Fruit fly (Drosophila melanogaster) whole organism, wandering third instar larva: Measurements from ENCODE around the gene mTerf5.

ENCODE experiments used
- Abd-B ChIP-seq: fragments of >200 bp; optimal IDR thresholded peaks from 2 replicates; lab custom pipeline; 2017; ENCODE audit warnings: missing biosample characterization, missing genetic modification characterization
- CG32264 ChIP-seq: fragments of 200-800 bp; sonication (Bioruptor generic); optimal IDR thresholded peaks from 2 replicates; lab custom pipeline; 2016; ENCODE audit warnings: missing biosample characterization, missing genetic modification characterization
- CG9705 ChIP-seq: fragments of 200-800 bp; sonication (Bioruptor generic); optimal IDR thresholded peaks from 2 replicates; lab custom pipeline; 2018; ENCODE audit warnings: missing biosample characterization, mild to moderate bottlenecking, missing genetic modification characterization
- CrebA ChIP-seq: fragments of 200-800 bp; sonication (Bioruptor generic); optimal IDR thresholded peaks from 2 replicates; lab custom pipeline; 2016; ENCODE audit warnings: missing biosample characterization, mild to moderate bottlenecking, missing genetic modification characterization, borderline replicate concordance
- Dfd ChIP-seq: fragments of >200 bp; optimal IDR thresholded peaks from 2 replicates; lab custom pipeline; 2017; ENCODE audit warnings: missing biosample characterization, missing genetic modification characterization
- GATAd ChIP-seq: sonication (Bioruptor generic); optimal IDR thresholded peaks from 2 replicates; lab custom pipeline; 2016; ENCODE audit warnings: missing biosample characterization, missing genetic modification characterization
- HLH106 ChIP-seq: fragments of 200-800 bp; optimal IDR thresholded peaks from 3 replicates; lab custom pipeline; 2019; ENCODE audit warnings: missing biosample characterization, mild to moderate bottlenecking, missing genetic modification characterization, moderate library complexity
- Hnf4 ChIP-seq: fragments of 200-800 bp; sonication (Bioruptor generic); optimal IDR thresholded peaks from 2 replicates; lab custom pipeline; 2016; ENCODE audit warnings: missing biosample characterization, mild to moderate bottlenecking, missing genetic modification characterization
- Hr78 ChIP-seq: fragments of >200 bp; optimal IDR thresholded peaks from 2 replicates; lab custom pipeline; 2017; ENCODE audit warnings: missing biosample characterization, missing genetic modification characterization
- Hr83 ChIP-seq: fragments of 200-300 bp; sonication (Bioruptor generic); optimal IDR thresholded peaks from 2 replicates; lab custom pipeline; 2016; ENCODE audit warnings: missing biosample characterization, mild to moderate bottlenecking, missing genetic modification characterization, moderate library complexity; ENCODE audit not compliant: poor library complexity, severe bottlenecking
- Jra ChIP-seq: sonication (Bioruptor generic); optimal IDR thresholded peaks from 2 replicates; lab custom pipeline; 2016; ENCODE audit warnings: missing biosample characterization, missing genetic modification characterization
- Mio ChIP-seq: sonication (Bioruptor generic); optimal IDR thresholded peaks from 2 replicates; lab custom pipeline; 2016; ENCODE audit warnings: missing biosample characterization, missing genetic modification characterization
- OdsH ChIP-seq: fragments of 200-800 bp; sonication (Bioruptor generic); optimal IDR thresholded peaks from 2 replicates; lab custom pipeline; 2016; ENCODE audit warnings: missing biosample characterization, mild to moderate bottlenecking, missing genetic modification characterization
- Rel ChIP-seq, 2 experiments: fragments of 200-800 bp; sonication (Bioruptor generic) in 1 of 2; optimal IDR thresholded peaks; 2 replicates in 1 of 2; 3 replicates in 1 of 2; lab custom pipeline; 2016 to 2019; ENCODE audit warnings: mild to moderate bottlenecking in 2 of 2, missing biosample characterization in 2 of 2, missing genetic modification characterization in 2 of 2, moderate library complexity in 1 of 2
- Sp1 ChIP-seq: fragments of 200-800 bp; sonication (Bioruptor generic); optimal IDR thresholded peaks from 3 replicates; lab custom pipeline; 2019; ENCODE audit warnings: missing biosample characterization, mild to moderate bottlenecking, missing genetic modification characterization, moderate library complexity
- Vsx2 ChIP-seq: fragments of 200-300, 225-300 bp; sonication (Bioruptor generic); optimal IDR thresholded peaks from 2 replicates; lab custom pipeline; 2018; ENCODE audit warnings: missing biosample characterization, missing genetic modification characterization; ENCODE audit not compliant: partially characterized antibody
- br ChIP-seq: fragments of 200-800 bp; sonication (Bioruptor generic); optimal IDR thresholded peaks from 2 replicates; lab custom pipeline; 2016; ENCODE audit warnings: missing biosample characterization, missing genetic modification characterization
- brk ChIP-seq: fragments of 200-800 bp; sonication (Bioruptor generic); optimal IDR thresholded peaks from 2 replicates; lab custom pipeline; 2016; ENCODE audit warnings: missing biosample characterization, mild to moderate bottlenecking, missing genetic modification characterization
- dl ChIP-seq, 2 experiments: fragments of 175-275, 200-275 bp in 1 of 2; fragments of 200-275 bp in 1 of 2; sonication (Bioruptor generic); optimal IDR thresholded peaks; lab custom pipeline; 2018; ENCODE audit warnings: mild to moderate bottlenecking in 2 of 2, missing biosample characterization in 2 of 2, missing genetic modification characterization in 2 of 2, moderate library complexity in 2 of 2; ENCODE audit not compliant: partially characterized antibody in 2 of 2, insufficient read depth in 1 of 2
- dmrt93B ChIP-seq: fragments of 200-800 bp; sonication (Bioruptor generic); optimal IDR thresholded peaks from 2 replicates; lab custom pipeline; 2018; ENCODE audit warnings: missing biosample characterization, mild to moderate bottlenecking, missing genetic modification characterization
- dsf ChIP-seq: sonication (Bioruptor generic); optimal IDR thresholded peaks from 2 replicates; lab custom pipeline; 2016; ENCODE audit warnings: missing biosample characterization, missing genetic modification characterization, borderline replicate concordance
- ey ChIP-seq: fragments of 200-800 bp; sonication (Bioruptor generic); optimal IDR thresholded peaks from 2 replicates; lab custom pipeline; 2016; ENCODE audit warnings: missing biosample characterization, missing genetic modification characterization
- foxo ChIP-seq, 2 experiments: fragments of 200-800 bp; sonication (Bioruptor generic); optimal IDR thresholded peaks; 2 replicates in 1 of 2; 3 replicates in 1 of 2; lab custom pipeline; 2016 to 2017; ENCODE audit warnings: missing biosample characterization in 2 of 2, missing genetic modification characterization in 2 of 2
- fru ChIP-seq: fragments of 200-800 bp; sonication (Bioruptor generic); optimal IDR thresholded peaks from 3 replicates; lab custom pipeline; 2016; ENCODE audit warnings: missing biosample characterization, mild to moderate bottlenecking, missing genetic modification characterization
- h ChIP-seq: fragments of 200-800 bp; sonication (Bioruptor generic); optimal IDR thresholded peaks from 3 replicates; lab custom pipeline; 2016; ENCODE audit warnings: missing biosample characterization, mild to moderate bottlenecking, missing genetic modification characterization
- jim ChIP-seq: fragments of 175-275, 200-325 bp; sonication (Bioruptor generic); optimal IDR thresholded peaks from 2 replicates; lab custom pipeline; 2016; ENCODE audit warnings: missing biosample characterization, mild to moderate bottlenecking, missing genetic modification characterization
- lola ChIP-seq: fragments of >200 bp; optimal IDR thresholded peaks from 2 replicates; lab custom pipeline; 2017; ENCODE audit warnings: missing biosample characterization, missing genetic modification characterization
- pan ChIP-seq: fragments of >200 bp; optimal IDR thresholded peaks from 2 replicates; lab custom pipeline; 2017
- psq ChIP-seq: fragments of 200-800 bp; sonication (Bioruptor generic); optimal IDR thresholded peaks from 3 replicates; lab custom pipeline; 2017; ENCODE audit warnings: missing biosample characterization, mild to moderate bottlenecking, missing genetic modification characterization, moderate library complexity
- rgr ChIP-seq: fragments of 200-800 bp; sonication (Bioruptor generic); optimal IDR thresholded peaks from 3 replicates; lab custom pipeline; 2016; ENCODE audit warnings: missing biosample characterization, mild to moderate bottlenecking, missing genetic modification characterization
- sv ChIP-seq: fragments of 200-800 bp; sonication (Bioruptor generic); optimal IDR thresholded peaks from 3 replicates; lab custom pipeline; 2016; ENCODE audit warnings: missing biosample characterization, missing genetic modification characterization
- tai ChIP-seq: sonication (Bioruptor generic); optimal IDR thresholded peaks from 2 replicates; lab custom pipeline; 2016; ENCODE audit warnings: missing biosample characterization, missing genetic modification characterization
- usp ChIP-seq: fragments of >200 bp; optimal IDR thresholded peaks from 2 replicates; lab custom pipeline; 2017; ENCODE audit warnings: missing biosample characterization, missing genetic modification characterization
- woc ChIP-seq: sonication (Bioruptor generic); optimal IDR thresholded peaks from 2 replicates; lab custom pipeline; 2016; ENCODE audit warnings: missing biosample characterization, mild to moderate bottlenecking, missing genetic modification characterization

mTerf5 gene

dm6 chr3R:18220211-18220749 is 3.2 kb downstream of the mTerf5 start, which contains the start of the genes CG7988 and CG7183:
Gene CG7988 (plus strand): TSS chr3R:18220526.
Gene CG7183 (minus strand): TSS chr3R:18220699.
- TF ChIP-seq ey (GFP tag; lab: Kevin White, UChicago) (peak; percentile 96), jim (peak; percentile 35), Rel (GFP tag; optimal IDR thresholded peaks at IDR 0.05; lab: Kevin White, UChicago) (no peak), Rel (tag; optimal IDR thresholded peaks at IDR 0.05; lab: Kevin White, UChicago) (peak; percentile 81), Mio (GFP tag; lab: Kevin White, UChicago) (peak; percentile 75), Vsx2 (GFP tag; lab: Kevin White, UChicago) (no peak), GATAd (GFP tag; lab: Kevin White, UChicago) (peak; percentile 88), rgr (GFP tag; lab: Kevin White, UChicago) (peak; percentile 98), Sp1 (GFP tag; lab: Kevin White, UChicago) (peak; percentile 98), OdsH (GFP tag; lab: Kevin White, UChicago) (peak; percentile 98), dl (GFP tag; optimal IDR thresholded peaks at IDR 0.05; lab: Kevin White, UChicago; ENCODE audit: insufficient read depth in 1 of 2, partially characterized antibody in 2 of 2) (no peak), psq (GFP tag; lab: Kevin White, UChicago) (peak; percentile 95), br (GFP tag; lab: Kevin White, UChicago) (peak; percentile 95), fru (peak; percentile 98), dmrt93B (GFP tag; lab: Kevin White, UChicago) (peak; percentile 92), dsf (GFP tag; lab: Kevin White, UChicago) (peak; percentile 94), brk (GFP tag; lab: Kevin White, UChicago) (no peak), Dfd (GFP tag; lab: Kevin White, UChicago) (no peak), Hr83 (GFP tag; lab: Kevin White, UChicago) (no peak), CG9705 (GFP tag; lab: Kevin White, UChicago) (peak; percentile 89), Hnf4 (GFP tag; lab: Kevin White, UChicago) (peak; percentile 97), Jra (GFP tag; lab: Kevin White, UChicago) (peak; percentile 96), h (GFP tag; lab: Kevin White, UChicago) (peak; percentile 98), foxo (GFP tag; optimal IDR thresholded peaks at IDR 0.05; lab: Kevin White, UChicago) (peak; percentile 49 to 98), CG32264 (GFP tag; lab: Kevin White, UChicago) (peak; percentile 79), pan (no peak), sv (GFP tag; lab: Kevin White, UChicago) (peak; percentile 95), Hr78 (no peak), HLH106 (peak; percentile 98), Abd-B (GFP tag; lab: Kevin White, UChicago) (no peak), tai (GFP tag; lab: Kevin White, UChicago) (no peak), woc (GFP tag; lab: Kevin White, UChicago) (peak; percentile 94)

dm6 chr3R:18215900-18216299 is 7.6 kb downstream of the mTerf5 start, which contains the start of gene CG14314:
Gene CG14314 (plus strand): TSS chr3R:18216142.
- TF ChIP-seq usp (GFP tag; lab: Kevin White, UChicago) (no peak), h (GFP tag; lab: Kevin White, UChicago) (no peak), br (GFP tag; lab: Kevin White, UChicago) (no peak), psq (GFP tag; lab: Kevin White, UChicago) (no peak), Rel (GFP tag; optimal IDR thresholded peaks at IDR 0.05; lab: Kevin White, UChicago) (no peak), Rel (tag; optimal IDR thresholded peaks at IDR 0.05; lab: Kevin White, UChicago) (no peak), dmrt93B (GFP tag; lab: Kevin White, UChicago) (no peak), brk (GFP tag; lab: Kevin White, UChicago) (no peak), Mio (GFP tag; lab: Kevin White, UChicago) (no peak), Hnf4 (GFP tag; lab: Kevin White, UChicago) (no peak), tai (GFP tag; lab: Kevin White, UChicago) (no peak), Hr78 (no peak), GATAd (GFP tag; lab: Kevin White, UChicago) (no peak), Sp1 (GFP tag; lab: Kevin White, UChicago) (no peak)

dm6 chr3R:18215300-18215699 is 8.2 kb downstream of the mTerf5 start:
- no peak for TF ChIP-seq CrebA
- TF ChIP-seq Jra (GFP tag; lab: Kevin White, UChicago): peak; percentile 4
- TF ChIP-seq GATAd (GFP tag; lab: Kevin White, UChicago): no peak
- peak; percentile 35 for TF ChIP-seq woc (GFP tag; lab: Kevin White, UChicago)
- peak; percentile 23 for TF ChIP-seq fru
- TF ChIP-seq psq (GFP tag; lab: Kevin White, UChicago): peak; percentile 1
- peak; percentile 47 for TF ChIP-seq rgr (GFP tag; lab: Kevin White, UChicago)
- no peak for TF ChIP-seq lola (GFP tag; lab: Kevin White, UChicago)
- no peak for TF ChIP-seq usp (GFP tag; lab: Kevin White, UChicago)
- TF ChIP-seq tai (GFP tag; lab: Kevin White, UChicago): no peak
- TF ChIP-seq dmrt93B (GFP tag; lab: Kevin White, UChicago): no peak
- peak; percentile 53 for TF ChIP-seq ey (GFP tag; lab: Kevin White, UChicago)
- peak; percentile 35 for TF ChIP-seq br (GFP tag; lab: Kevin White, UChicago)
- TF ChIP-seq sv (GFP tag; lab: Kevin White, UChicago): peak; percentile 12
- TF ChIP-seq foxo (GFP tag; optimal IDR thresholded peaks at IDR 0.05; lab: Kevin White, UChicago): peak in 1 of 2 experiments; percentile 51
- peak; percentile 3 for TF ChIP-seq dsf (GFP tag; lab: Kevin White, UChicago)
- TF ChIP-seq h (GFP tag; lab: Kevin White, UChicago): peak; percentile 55
- TF ChIP-seq Hr83 (GFP tag; lab: Kevin White, UChicago): peak; percentile 24
